Worm (Caenorhabditis elegans): ENCODE data around the gene pie-1.

DNA sequence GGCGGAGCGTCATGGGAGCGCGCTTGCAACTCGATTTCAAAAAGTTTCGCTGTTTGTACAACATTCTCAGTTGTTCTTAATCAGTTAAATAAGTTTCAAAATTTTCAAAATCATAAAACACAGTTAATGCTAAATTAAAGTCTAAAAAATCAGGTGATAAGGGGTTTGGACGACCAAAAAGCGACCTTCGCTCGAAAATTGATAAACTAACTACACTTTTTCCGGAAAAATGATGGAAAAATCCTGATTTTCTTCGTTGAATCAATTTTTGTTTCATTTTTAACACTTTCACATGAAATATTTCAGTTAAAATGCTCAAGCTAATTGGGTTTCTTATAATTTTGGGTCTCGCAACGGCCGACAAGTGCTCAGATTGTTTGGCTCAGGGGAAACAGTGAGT, 3.5 kb downstream of the pie-1 start, which contains the start of gene Y49E10.16:
- TF ChIP-seq Y79H2A.3 (GFP tag; conservative IDR thresholded peaks at IDR 0.05) (no peak), egrh-3 (GFP tag; IDR thresholded peaks at IDR 0.05) (no peak), sea-2 (GFP tag; IDR thresholded peaks at IDR 0.05) (no peak), dpl-1 (GFP tag; optimal IDR thresholded peaks at IDR 0.05) (no peak), attf-3 (GFP tag; conservative IDR thresholded peaks at IDR 0.05) (no peak), atf-7 (tag; optimal IDR thresholded peaks at IDR 0.05) (no peak)
